Fruit fly (Drosophila melanogaster): ENCODE data around the gene CG18549.

The CG18549 gene

dm6 chr3R:12448889-12449314 lies at the start of gene CG18549 (continued):
- TF ChIP-seq CTCF (GFP tag; optimal IDR thresholded peaks at IDR 0.05) (peak; percentile 81), ham (GFP tag; IDR thresholded peaks at IDR 0.05) (peak; percentile 98), CG8388 (GFP tag; optimal IDR thresholded peaks at IDR 0.05) (peak; percentile 100), CG10979 (tag; optimal IDR thresholded peaks at IDR 0.05) (peak; percentile 100), CG2120 (GFP tag; optimal IDR thresholded peaks at IDR 0.05) (peak; percentile 100), dimm (GFP tag; IDR thresholded peaks at IDR 0.05) (peak; percentile 99), trem (tag; optimal IDR thresholded peaks at IDR 0.05) (peak; percentile 98), Doc2 (GFP tag; IDR thresholded peaks at IDR 0.05) (peak; percentile 98), PHDP (tag; optimal IDR thresholded peaks at IDR 0.05) (peak; percentile 100), CG2712 (tag; optimal IDR thresholded peaks at IDR 0.05) (peak; percentile 100), CG8359 (GFP tag; optimal IDR thresholded peaks at IDR 0.05; ENCODE audit: borderline replicate concordance) (peak; percentile 97), CG3726 (GFP tag; IDR thresholded peaks at IDR 0.05) (peak; percentile 100), CG15514 (GFP tag; optimal IDR thresholded peaks at IDR 0.05) (peak; percentile 96), crp (GFP tag; optimal IDR thresholded peaks at IDR 0.05) (peak; percentile 44 to 81), CG9797 (GFP tag; optimal IDR thresholded peaks at IDR 0.05) (peak; percentile 80), hkb (optimal IDR thresholded peaks at IDR 0.05) (no peak), hkb (GFP tag; IDR thresholded peaks at IDR 0.05) (peak; percentile 100), z (GFP tag; IDR thresholded peaks at IDR 0.05) (peak; percentile 90), dpn (GFP tag; optimal IDR thresholded peaks at IDR 0.05) (peak; percentile 99 to 100), odd (GFP tag; optimal IDR thresholded peaks at IDR 0.05) (peak; percentile 100), Ada2b (GFP tag; IDR thresholded peaks at IDR 0.05) (peak; percentile 100), CG13296 (GFP tag; optimal IDR thresholded peaks at IDR 0.05) (peak; percentile 100), CG31224 (GFP tag; IDR thresholded peaks at IDR 0.05) (peak; percentile 98), tll (GFP tag; optimal IDR thresholded peaks at IDR 0.05) (peak in 1 of 2 experiments; percentile 89), CG1792 (GFP tag; optimal IDR thresholded peaks at IDR 0.05) (peak; percentile 99), lola (GFP tag; optimal IDR thresholded peaks at IDR 0.05) (peak in 1 of 3 experiments; percentile 100), CG2875 (GFP tag; optimal IDR thresholded peaks at IDR 0.05) (peak; percentile 100), CG11085 (GFP tag; IDR thresholded peaks at IDR 0.05) (peak; percentile 99), wor (GFP tag; IDR thresholded peaks at IDR 0.05) (peak; percentile 100), CG7786 (GFP tag; optimal IDR thresholded peaks at IDR 0.05) (peak; percentile 98), chinmo (GFP tag; IDR thresholded peaks at IDR 0.05; ENCODE audit: partially characterized antibody) (peak; percentile 97), CkIIα-i1 (GFP tag; IDR thresholded peaks at IDR 0.05) (peak; percentile 98), gcm (GFP tag; optimal IDR thresholded peaks at IDR 0.05) (peak; percentile 100), dm (GFP tag; optimal IDR thresholded peaks at IDR 0.05) (peak; percentile 98), CG14965 (GFP tag; optimal IDR thresholded peaks at IDR 0.05; ENCODE audit: borderline replicate concordance) (peak; percentile 92), croc (GFP tag; conservative IDR thresholded peaks at IDR 0.05) (peak; percentile 100), H2.0 (GFP tag; IDR thresholded peaks at IDR 0.05) (peak; percentile 100), seq (GFP tag; IDR thresholded peaks at IDR 0.05) (peak; percentile 100), Deaf1 (tag; optimal IDR thresholded peaks at IDR 0.05) (peak; percentile 93), CG14710 (tag; optimal IDR thresholded peaks at IDR 0.05) (peak; percentile 99), CG6272 (GFP tag; IDR thresholded peaks at IDR 0.05) (peak; percentile 99), ems (GFP tag; optimal IDR thresholded peaks at IDR 0.05) (peak; percentile 100), CG30020 (tag; optimal IDR thresholded peaks at IDR 0.05) (peak; percentile 94), ci (GFP tag; IDR thresholded peaks at IDR 0.05) (peak; percentile 100), Tbp (GFP tag; optimal IDR thresholded peaks at IDR 0.05) (peak; percentile 35), gem (tag; optimal IDR thresholded peaks at IDR 0.05) (peak; percentile 100), BtbVII (GFP tag; optimal IDR thresholded peaks at IDR 0.05) (peak; percentile 100), CG34422 (GFP tag; IDR thresholded peaks at IDR 0.05) (peak; percentile 100), chn (GFP tag; optimal IDR thresholded peaks at IDR 0.05) (peak; percentile 100), CG1603 (tag; optimal IDR thresholded peaks at IDR 0.05) (peak; percentile 97), CG15696 (tag; optimal IDR thresholded peaks at IDR 0.05) (peak; percentile 99)

All from whole organism, embryonic.